Fruit fly (Drosophila melanogaster) whole organism, prepupa: ENCODE data around the gene CG14079.
A peak's percentile ranks its signal among the peaks of the same experiment; 100 is the strongest.

Experiments used
- Blimp-1 ChIP-seq: fragments of 200-800 bp; sonication (Bioruptor generic); optimal IDR thresholded peaks from 3 replicates; lab custom pipeline; 2017; ENCODE audit warnings: missing biosample characterization, missing genetic modification characterization, mild to moderate bottlenecking, moderate library complexity, missing genetic modification reagents
- CG10669 ChIP-seq: fragments of 200-800 bp; sonication (Bioruptor generic); optimal IDR thresholded peaks from 3 replicates; lab custom pipeline; 2018; ENCODE audit warnings: missing biosample characterization, mild to moderate bottlenecking, missing genetic modification characterization, moderate library complexity
- CG11294 ChIP-seq: fragments of 200-800 bp; sonication (Bioruptor generic); IDR thresholded peaks from 2 replicates; pipeline ENCODE4 v1.3.6; 2022; ENCODE audit warnings: missing biosample characterization, missing genetic modification characterization
- CG15336 ChIP-seq: fragments of 200-800 bp; sonication (Bioruptor generic); IDR thresholded peaks from 2 replicates; pipeline ENCODE4 v1.3.6; 2022; ENCODE audit warnings: missing biosample characterization, missing genetic modification characterization
- CG16779 ChIP-seq: fragments of 200-800 bp; sonication (Bioruptor generic); optimal IDR thresholded peaks from 3 replicates; lab custom pipeline; 2017; ENCODE audit warnings: missing biosample characterization, mild to moderate bottlenecking, missing genetic modification characterization
- CG3032 ChIP-seq: fragments of 200-800 bp; optimal IDR thresholded peaks from 2 replicates; lab custom pipeline; 2019; ENCODE audit warnings: missing biosample characterization, mild to moderate bottlenecking, missing genetic modification characterization, moderate library complexity
- CG31627 ChIP-seq: fragments of 200-800 bp; sonication (Bioruptor generic); optimal IDR thresholded peaks from 3 replicates; lab custom pipeline; 2016; ENCODE audit warnings: missing biosample characterization, missing genetic modification characterization
- CG32006 ChIP-seq: fragments of 200-800 bp; sonication (Bioruptor generic); optimal IDR thresholded peaks from 3 replicates; lab custom pipeline; 2017; ENCODE audit warnings: missing biosample characterization, mild to moderate bottlenecking, missing genetic modification characterization
- CG34406 ChIP-seq: fragments of 200-800 bp; sonication (Bioruptor generic); optimal IDR thresholded peaks from 3 replicates; lab custom pipeline; 2016; ENCODE audit warnings: missing biosample characterization, missing genetic modification characterization
- CG3919 ChIP-seq: fragments of 200-800 bp; sonication (Bioruptor generic); optimal IDR thresholded peaks from 3 replicates; lab custom pipeline; 2016; ENCODE audit warnings: missing biosample characterization, missing genetic modification characterization
- CG6163 ChIP-seq: fragments of 200-800 bp; sonication (Bioruptor generic); IDR thresholded peaks from 3 replicates; pipeline ENCODE4 v1.3.6; 2022; ENCODE audit warnings: missing biosample characterization, missing genetic modification characterization
- CG6276 ChIP-seq: fragments of 200-800 bp; sonication (Bioruptor generic); optimal IDR thresholded peaks from 2 replicates; lab custom pipeline; 2017; ENCODE audit warnings: missing biosample characterization, mild to moderate bottlenecking, missing genetic modification characterization
- CG6792 ChIP-seq: fragments of 200-800 bp; sonication (Bioruptor generic); optimal IDR thresholded peaks from 3 replicates; lab custom pipeline; 2016; ENCODE audit warnings: missing biosample characterization, missing genetic modification characterization
- CG6854 ChIP-seq: fragments of 200-800 bp; sonication (Bioruptor generic); optimal IDR thresholded peaks from 2 replicates; lab custom pipeline; 2017; ENCODE audit warnings: missing biosample characterization, mild to moderate bottlenecking, missing genetic modification characterization
- CG7368 ChIP-seq: fragments of 200-800 bp; sonication (Bioruptor generic); optimal IDR thresholded peaks from 3 replicates; lab custom pipeline; 2016; ENCODE audit warnings: missing biosample characterization, missing genetic modification characterization
- CG8319 ChIP-seq: fragments of 200-800 bp; sonication (Bioruptor generic); optimal IDR thresholded peaks from 3 replicates; lab custom pipeline; 2016; ENCODE audit warnings: missing biosample characterization, missing genetic modification characterization
- CG8632 ChIP-seq: fragments of 200-800 bp; sonication (Bioruptor generic); optimal IDR thresholded peaks from 3 replicates; lab custom pipeline; 2016; ENCODE audit warnings: missing biosample characterization, missing genetic modification characterization
- Eip78C ChIP-seq: fragments of 200-800 bp; sonication (Bioruptor generic); peaks from one replicate; lab custom pipeline; 2016; ENCODE audit warnings: missing biosample characterization, missing genetic modification characterization
- Eip93F ChIP-seq: fragments of 200-800 bp; sonication (Bioruptor generic); optimal IDR thresholded peaks from 2 replicates; lab custom pipeline; 2016; ENCODE audit warnings: missing biosample characterization, mild to moderate bottlenecking, missing genetic modification characterization
- Ets21C ChIP-seq: fragments of 200-800 bp; sonication (Bioruptor generic); optimal IDR thresholded peaks from 3 replicates; lab custom pipeline; 2016; ENCODE audit warnings: missing biosample characterization, missing genetic modification characterization
- Gug ChIP-seq: fragments of 200-800 bp; sonication (Bioruptor generic); IDR thresholded peaks from 2 replicates; pipeline ENCODE4 v1.3.6; 2022; ENCODE audit warnings: missing biosample characterization, missing genetic modification characterization
- Hr38 ChIP-seq: sonication (Bioruptor generic); optimal IDR thresholded peaks from 2 replicates; lab custom pipeline; 2016; ENCODE audit warnings: missing biosample characterization, missing genetic modification characterization
- Hr4 ChIP-seq: fragments of 200-800 bp; sonication (Bioruptor generic); optimal IDR thresholded peaks from 3 replicates; lab custom pipeline; 2016; ENCODE audit warnings: missing biosample characterization, missing genetic modification characterization
- Lpt ChIP-seq: fragments of 200-800 bp; sonication (Bioruptor generic); optimal IDR thresholded peaks from 3 replicates; lab custom pipeline; 2016; ENCODE audit warnings: missing biosample characterization, missing genetic modification characterization
- Met ChIP-seq: fragments of 200-800 bp; sonication (Bioruptor generic); optimal IDR thresholded peaks from 3 replicates; lab custom pipeline; 2016; ENCODE audit warnings: missing biosample characterization, missing genetic modification characterization
- OdsH ChIP-seq: fragments of 200-800 bp; sonication (Bioruptor generic); optimal IDR thresholded peaks from 3 replicates; lab custom pipeline; 2016; ENCODE audit warnings: missing biosample characterization, missing genetic modification characterization
- Smox ChIP-seq: fragments of 200-800 bp; sonication (Bioruptor generic); optimal IDR thresholded peaks from 3 replicates; lab custom pipeline; 2016; ENCODE audit warnings: missing biosample characterization, missing genetic modification characterization
- Sox102F ChIP-seq: fragments of 200-800 bp; sonication (Bioruptor generic); optimal IDR thresholded peaks from 2 replicates; lab custom pipeline; 2016; ENCODE audit warnings: missing biosample characterization, mild to moderate bottlenecking, missing genetic modification characterization
- Sox14 ChIP-seq: fragments of 200-800 bp; sonication (Bioruptor generic); optimal IDR thresholded peaks from 3 replicates; lab custom pipeline; 2016; ENCODE audit warnings: missing biosample characterization, missing genetic modification characterization
- Sox15 ChIP-seq: fragments of 200-800 bp; sonication (Bioruptor generic); optimal IDR thresholded peaks from 3 replicates; lab custom pipeline; 2016; ENCODE audit warnings: missing biosample characterization, missing genetic modification characterization
- achi ChIP-seq: fragments of 200-800 bp; sonication (Bioruptor generic); optimal IDR thresholded peaks from 3 replicates; lab custom pipeline; 2016; ENCODE audit warnings: missing biosample characterization, missing genetic modification characterization
- dac ChIP-seq: fragments of 200-800 bp; sonication (Bioruptor generic); optimal IDR thresholded peaks from 2 replicates; lab custom pipeline; 2017; ENCODE audit warnings: missing biosample characterization, mild to moderate bottlenecking, missing genetic modification characterization
- dsx ChIP-seq: fragments of 200-800 bp; optimal IDR thresholded peaks from 3 replicates; lab custom pipeline; 2019; ENCODE audit warnings: missing biosample characterization, mild to moderate bottlenecking, missing genetic modification characterization, moderate library complexity; ENCODE audit not compliant: poor library complexity, severe bottlenecking
- eg ChIP-seq: fragments of 200-800 bp; sonication (Bioruptor generic); IDR thresholded peaks from 3 replicates; pipeline ENCODE4 v1.3.6; 2022; ENCODE audit warnings: missing biosample characterization, missing genetic modification characterization
- esn ChIP-seq: fragments of 200-800 bp; sonication (Bioruptor generic); optimal IDR thresholded peaks from 2 replicates; lab custom pipeline; 2016; ENCODE audit warnings: missing biosample characterization, mild to moderate bottlenecking, missing genetic modification characterization, moderate library complexity
- fd59A ChIP-seq: fragments of 200-800 bp; sonication (Bioruptor generic); optimal IDR thresholded peaks from 2 replicates; lab custom pipeline; 2017; ENCODE audit warnings: missing biosample characterization, mild to moderate bottlenecking, missing genetic modification characterization, missing genetic modification reagents
- fd85E ChIP-seq: fragments of 200-800 bp; sonication (Bioruptor generic); optimal IDR thresholded peaks from 3 replicates; lab custom pipeline; 2016; ENCODE audit warnings: missing biosample characterization, missing genetic modification characterization
- net ChIP-seq: fragments of 200-800 bp; sonication (Bioruptor generic); optimal IDR thresholded peaks from 3 replicates; lab custom pipeline; 2016; ENCODE audit warnings: missing biosample characterization, missing genetic modification characterization
- pdm3 ChIP-seq: fragments of 200-800 bp; sonication (Bioruptor generic); optimal IDR thresholded peaks from 3 replicates; lab custom pipeline; 2016; ENCODE audit warnings: missing biosample characterization, missing genetic modification characterization
- salr ChIP-seq, 2 experiments: fragments of 200-800 bp; sonication (Bioruptor generic); optimal IDR thresholded peaks; 3 replicates each; lab custom pipeline; 2016 to 2018; ENCODE audit warnings: missing biosample characterization in 2 of 2, missing genetic modification characterization in 2 of 2, mild to moderate bottlenecking in 1 of 2
- spab ChIP-seq: fragments of 200-800 bp; sonication (Bioruptor generic); optimal IDR thresholded peaks from 2 replicates; lab custom pipeline; 2017; ENCODE audit warnings: missing biosample characterization, mild to moderate bottlenecking, missing genetic modification characterization, missing genetic modification reagents
- topi ChIP-seq: fragments of 200-800 bp; sonication (Bioruptor generic); optimal IDR thresholded peaks from 3 replicates; lab custom pipeline; 2016; ENCODE audit warnings: missing biosample characterization, missing genetic modification characterization
- vri ChIP-seq: fragments of 200-800 bp; sonication (Bioruptor generic); optimal IDR thresholded peaks from 3 replicates; lab custom pipeline; 2016; ENCODE audit warnings: missing biosample characterization, mild to moderate bottlenecking, missing genetic modification characterization

Gene CG14079

dm6 chr3L:19087369-19088275 is 10.2 kb upstream of the CG14079 start (continued):
- TF ChIP-seq CG6792 (GFP tag; lab: Kevin White, UChicago) (peak; percentile 23), CG3032 (tag; lab: Kevin White, UChicago) (peak; percentile 34), Lpt (GFP tag; lab: Kevin White, UChicago) (no peak), CG11294 (GFP tag; lab: Robert Waterston, UW) (no peak; the same call in 1 of the 2 replicates), Hr38 (GFP tag; lab: Kevin White, UChicago) (no peak), CG34406 (peak; percentile 56), net (GFP tag; lab: Kevin White, UChicago) (no peak), CG3919 (GFP tag; lab: Kevin White, UChicago) (peak; percentile 15), CG32006 (GFP tag; lab: Kevin White, UChicago) (peak; percentile 52), CG6276 (GFP tag; lab: Kevin White, UChicago) (no peak), Met (GFP tag; lab: Kevin White, UChicago) (no peak), achi (peak; percentile 23), fd85E (GFP tag; lab: Kevin White, UChicago) (no peak), vri (GFP tag; lab: Kevin White, UChicago) (no peak), Eip78C (peak; percentile 65), Ets21C (no peak), CG6854 (no peak), CG16779 (tag; lab: Kevin White, UChicago) (peak; percentile 20), salr (GFP tag; optimal IDR thresholded peaks at IDR 0.05; lab: Kevin White, UChicago) (peak in 1 of 2 experiments; percentile 16), Sox15 (GFP tag; lab: Kevin White, UChicago) (no peak), CG7368 (peak; percentile 17), CG8319 (GFP tag; lab: Kevin White, UChicago) (no peak), dac (GFP tag; lab: Kevin White, UChicago) (no peak)

- no peak for TF ChIP-seq Gug (GFP tag; lab: Robert Waterston, UW)
Measured at dm6 chr3L:19089120-19089519, 8.7 kb upstream of the CG14079 start.

dm6 chr3L:19091423-19092124 is 6.2 kb upstream of the CG14079 start:
- TF ChIP-seq Eip78C (peak; percentile 35), CG6276 (GFP tag; lab: Kevin White, UChicago) (no peak), Sox102F (GFP tag; lab: Kevin White, UChicago) (no peak), fd85E (GFP tag; lab: Kevin White, UChicago) (no peak), CG3032 (tag; lab: Kevin White, UChicago) (no peak), pdm3 (GFP tag; lab: Kevin White, UChicago) (no peak), Sox15 (GFP tag; lab: Kevin White, UChicago) (no peak), Gug (GFP tag; lab: Robert Waterston, UW) (no peak), dac (GFP tag; lab: Kevin White, UChicago) (no peak), CG31627 (GFP tag; lab: Kevin White, UChicago) (no peak), Eip93F (peak; percentile 8), Sox14 (GFP tag; lab: Kevin White, UChicago) (no peak), CG15336 (GFP tag; lab: Robert Waterston, UW) (no peak), CG10669 (GFP tag; lab: Kevin White, UChicago) (no peak), dsx (GFP tag; lab: Kevin White, UChicago) (peak; percentile 69), OdsH (GFP tag; lab: Kevin White, UChicago) (no peak), achi (peak; percentile 11), CG8632 (GFP tag; lab: Kevin White, UChicago) (no peak), CG6163 (GFP tag; lab: Robert Waterston, UW) (0 out of 3 replicates have a peak, but pooled peaks have one; percentile 19), esn (GFP tag; lab: Kevin White, UChicago) (peak; percentile 13), fd59A (GFP tag; lab: Kevin White, UChicago) (no peak), CG32006 (GFP tag; lab: Kevin White, UChicago) (no peak), spab (GFP tag; lab: Kevin White, UChicago) (no peak), CG11294 (GFP tag; lab: Robert Waterston, UW) (no peak), Smox (no peak), CG6854 (peak; percentile 32), vri (GFP tag; lab: Kevin White, UChicago) (no peak), eg (GFP tag; lab: Robert Waterston, UW) (no peak; the same call in 2 of the 3 replicates), Hr38 (GFP tag; lab: Kevin White, UChicago) (no peak), Hr4 (GFP tag; lab: Kevin White, UChicago) (no peak), topi (no peak), Blimp-1 (no peak), Ets21C (no peak), CG34406 (peak; percentile 6)
